Worm (Caenorhabditis elegans) whole organism, young adult: ENCODE results near the gene C33G8.13.

Source experiments
- B0019.2 ChIP-seq: fragments of 200-800 bp; sonication (Bioruptor generic); conservative IDR thresholded peaks from 2 replicates; pipeline ENCODE4 v1.3.6; 2022; ENCODE audit warnings: missing genetic modification reagents, missing genetic modification characterization, missing compliant biosample characterization
- F23B12.7 ChIP-seq: sonication (generic microtip); optimal IDR thresholded peaks from 2 replicates; lab custom pipeline; 2017; ENCODE audit warnings: missing genetic modification characterization, mild to moderate bottlenecking, missing compliant biosample characterization, antibody characterized with exemption, moderate library complexity; ENCODE audit not compliant: insufficient read depth
- F37B4.10 ChIP-seq: fragments of 200-800 bp; sonication (Bioruptor generic); IDR thresholded peaks from 2 replicates; pipeline ENCODE4 v1.3.6; 2022; ENCODE audit warnings: missing genetic modification characterization, missing compliant biosample characterization
- attf-6 ChIP-seq: fragments of 200-800 bp; sonication (Bioruptor generic); IDR thresholded peaks from 2 replicates; pipeline ENCODE4 v1.3.6; 2022; ENCODE audit warnings: missing genetic modification reagents, missing genetic modification characterization, missing compliant biosample characterization
- ccch-3 ChIP-seq: fragments of 200-800 bp; sonication (Bioruptor generic); optimal IDR thresholded peaks from 2 replicates; lab custom pipeline; 2018; ENCODE audit warnings: mild to moderate bottlenecking, missing genetic modification characterization, missing compliant biosample characterization
- die-1 ChIP-seq: sonication (generic microtip); optimal IDR thresholded peaks from 2 replicates; lab custom pipeline; 2016; ENCODE audit warnings: missing genotype, mild to moderate bottlenecking, missing genetic modification characterization, missing compliant biosample characterization
- egl-18 ChIP-seq: fragments of 200-800 bp; sonication (Bioruptor generic); IDR thresholded peaks from 2 replicates; pipeline ENCODE4 v1.3.6; 2022; ENCODE audit warnings: missing genetic modification reagents, missing genetic modification characterization, missing compliant biosample characterization
- mcd-1 ChIP-seq: fragments of 200-800 bp; sonication (Bioruptor generic); IDR thresholded peaks from 2 replicates; pipeline ENCODE4 v1.3.6; 2022; ENCODE audit warnings: missing genetic modification reagents, missing genetic modification characterization, missing compliant biosample characterization
- nfya-2 ChIP-seq: fragments of 200-800 bp; sonication (Bioruptor generic); IDR thresholded peaks from 2 replicates; pipeline ENCODE4 v1.3.6; 2022; ENCODE audit warnings: missing genetic modification reagents, missing genetic modification characterization, missing compliant biosample characterization
- rec-8 ChIP-seq, 2 experiments: sonication (generic microtip); optimal IDR thresholded peaks; 2 replicates each; lab custom pipeline; 2016; ENCODE audit warnings: mild to moderate bottlenecking in 2 of 2, missing genetic modification characterization in 2 of 2, missing genetic modification reagents in 2 of 2, missing genotype in 2 of 2, missing biosample characterization in 1 of 2, missing compliant biosample characterization in 1 of 2, moderate library complexity in 1 of 2
- unc-62 ChIP-seq: fragments of 150-350 bp; optimal IDR thresholded peaks from 2 replicates; lab custom pipeline; 2014; ENCODE audit warnings: missing biosample characterization, missing genetic modification reagents, missing genetic modification characterization
- ztf-26 ChIP-seq: sonication (generic microtip); optimal IDR thresholded peaks from 2 replicates; lab custom pipeline; 2017; ENCODE audit warnings: missing genetic modification characterization, missing compliant biosample characterization

DNA sequence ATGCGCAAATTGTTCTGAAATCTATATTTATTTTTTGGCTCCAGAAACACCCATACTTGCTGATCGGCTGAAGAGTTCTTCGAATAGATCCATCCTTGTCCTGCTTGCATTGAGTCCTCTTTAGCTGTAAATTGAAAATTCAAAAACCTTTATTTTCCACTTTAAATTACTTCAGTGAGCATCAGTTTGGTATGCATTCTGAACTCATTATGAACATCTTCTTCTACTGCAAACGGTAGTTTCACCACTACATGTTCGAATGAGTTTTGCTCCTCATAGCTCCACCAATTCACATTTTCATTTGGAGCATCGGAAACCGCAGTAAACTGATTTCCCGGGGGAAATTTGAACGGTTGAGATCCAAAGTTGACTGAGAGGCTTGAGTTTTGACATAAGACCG is 34.4 kb upstream of the C33G8.13 start:
- TF ChIP-seq nfya-2 (GFP tag; lab: Robert Waterston, UW) = no peak
- TF ChIP-seq F37B4.10 (GFP tag; lab: Robert Waterston, UW) = no peak
- no peak for TF ChIP-seq B0019.2 (GFP tag; lab: Robert Waterston, UW)
- TF ChIP-seq egl-18 (GFP tag; lab: Robert Waterston, UW) = no peak
- no peak for TF ChIP-seq mcd-1 (GFP tag; lab: Robert Waterston, UW)
- TF ChIP-seq ztf-26 (tag; lab: Kevin White, UChicago) = no peak
- TF ChIP-seq rec-8 (tag; optimal IDR thresholded peaks at IDR 0.05; lab: Kevin White, UChicago) = no peak
- no peak for TF ChIP-seq attf-6 (GFP tag; lab: Robert Waterston, UW)
- TF ChIP-seq ccch-3 (GFP tag; lab: Kevin White, UChicago) = no peak
- no peak for TF ChIP-seq F23B12.7
- TF ChIP-seq unc-62 (GFP tag; lab: Kevin White, UChicago) = no peak
- TF ChIP-seq die-1 (tag; lab: Kevin White, UChicago) = no peak
